Worm (Caenorhabditis elegans): Measurements from ENCODE around the gene rocf-1.

Gene rocf-1

ce11 chrV:15483563-15483962 lies 19.3 kb upstream of the rocf-1 start:
- TF ChIP-seq daf-16 (GFP tag; optimal IDR thresholded peaks at IDR 0.05) (no peak), daf-16 (tag; optimal IDR thresholded peaks at IDR 0.05) (peak; percentile 64), ceh-44 (GFP tag; IDR thresholded peaks at IDR 0.05) (no peak), lin-1 (GFP tag; IDR thresholded peaks at IDR 0.05) (no peak), ama-1 (optimal IDR thresholded peaks at IDR 0.05) (no peak), hif-1 (tag; optimal IDR thresholded peaks at IDR 0.05) (no peak), nhr-10 (tag; optimal IDR thresholded peaks at IDR 0.05) (no peak), nhr-6 (tag; optimal IDR thresholded peaks at IDR 0.05) (peak; percentile 84), cey-2 (tag; optimal IDR thresholded peaks at IDR 0.05; ENCODE audit: borderline replicate concordance, insufficient read depth) (no peak), mep-1 (tag; optimal IDR thresholded peaks at IDR 0.05) (no peak), mes-2 (tag; optimal IDR thresholded peaks at IDR 0.05; ENCODE audit: poor library complexity, severe bottlenecking) (no peak), pqm-1 (tag; optimal IDR thresholded peaks at IDR 0.05) (no peak), egl-43 (GFP tag; IDR thresholded peaks at IDR 0.05) (no peak), dpl-1 (GFP tag; optimal IDR thresholded peaks at IDR 0.05) (no peak), nhr-48 (tag; optimal IDR thresholded peaks at IDR 0.05) (peak; percentile 30), F37D6.2 (tag; optimal IDR thresholded peaks at IDR 0.05) (no peak), T26A8.4 (GFP tag; IDR thresholded peaks at IDR 0.05) (no peak), aly-2 (tag; optimal IDR thresholded peaks at IDR 0.05) (no peak), nhr-11 (tag; optimal IDR thresholded peaks at IDR 0.05) (no peak), dmd-9 (GFP tag; IDR thresholded peaks at IDR 0.05) (no peak), ctbp-1 (GFP tag; IDR thresholded peaks at IDR 0.05) (no peak), lin-15B (tag; optimal IDR thresholded peaks at IDR 0.05) (no peak), mdl-1 (tag; optimal IDR thresholded peaks at IDR 0.05) (peak in 1 of 2 experiments; percentile 3), Y105C5A.15 (GFP tag; IDR thresholded peaks at IDR 0.05) (no peak), dmd-6 (GFP tag; IDR thresholded peaks at IDR 0.05) (peak; percentile 47), zfp-3 (GFP tag; conservative IDR thresholded peaks at IDR 0.05) (no peak), mdt-29 (GFP tag; IDR thresholded peaks at IDR 0.05) (no peak), F10B5.3 (tag; optimal IDR thresholded peaks at IDR 0.05) (no peak), nhr-77 (tag; optimal IDR thresholded peaks at IDR 0.05) (peak; percentile 9), hlh-30 (tag; optimal IDR thresholded peaks at IDR 0.05; ENCODE audit: insufficient read depth) (peak; percentile 65), nhr-42 (GFP tag; IDR thresholded peaks at IDR 0.05) (no peak), F44E2.7 (GFP tag; IDR thresholded peaks at IDR 0.05) (no peak), F26F4.8 (GFP tag; conservative IDR thresholded peaks at IDR 0.05) (no peak), ZK546.5 (tag; optimal IDR thresholded peaks at IDR 0.05) (no peak), dve-1 (tag; optimal IDR thresholded peaks at IDR 0.05; ENCODE audit: insufficient read depth) (no peak), unc-62 (GFP tag; optimal IDR thresholded peaks at IDR 0.05 in 1 of 2) (no peak), unc-62 (tag; optimal IDR thresholded peaks at IDR 0.05) (no peak), lin-38 (GFP tag; IDR thresholded peaks at IDR 0.05) (no peak), daf-8 (GFP tag; IDR thresholded peaks at IDR 0.05) (no peak), R02D3.7 (tag; optimal IDR thresholded peaks at IDR 0.05) (no peak), zag-1 (tag; optimal IDR thresholded peaks at IDR 0.05) (no peak), fkh-10 (GFP tag; optimal IDR thresholded peaks at IDR 0.05) (no peak), ceh-28 (tag; optimal IDR thresholded peaks at IDR 0.05) (no peak), F49E8.2 (tag; optimal IDR thresholded peaks at IDR 0.05; ENCODE audit: borderline replicate concordance) (no peak), lsy-2 (tag; optimal IDR thresholded peaks at IDR 0.05) (no peak), madf-9 (GFP tag; conservative IDR thresholded peaks at IDR 0.05) (no peak), hlh-11 (tag; optimal IDR thresholded peaks at IDR 0.05) (no peak), nhr-28 (tag; optimal IDR thresholded peaks at IDR 0.05) (peak; percentile 56), sdz-12 (GFP tag; optimal IDR thresholded peaks at IDR 0.05) (no peak), madf-5 (GFP tag; IDR thresholded peaks at IDR 0.05) (no peak), zip-2 (tag; optimal IDR thresholded peaks at IDR 0.05) (no peak), lir-3 (tag; optimal IDR thresholded peaks at IDR 0.05) (no peak), ceh-62 (tag; optimal IDR thresholded peaks at IDR 0.05) (no peak)
